Fruit fly (Drosophila melanogaster) whole organism, embryonic: Measurements from ENCODE around the gene janB.
A peak's percentile ranks its signal among the peaks of the same experiment; 100 is the strongest.

Experiments used
- Atf-2 ChIP-seq: fragments of 200-800 bp; sonication (Bioruptor generic); optimal IDR thresholded peaks from 2 replicates; lab custom pipeline; 2016; ENCODE audit warnings: missing biosample characterization, missing genetic modification characterization
- BEAF-32 ChIP-seq: fragments of 200-800 bp; sonication (Bioruptor generic); optimal IDR thresholded peaks from 3 replicates; lab custom pipeline; 2017; ENCODE audit warnings: missing biosample characterization, missing genetic modification characterization, mild to moderate bottlenecking, moderate library complexity, missing genetic modification reagents
- CG1024 ChIP-seq: fragments of 200-800 bp; sonication (Bioruptor generic); IDR thresholded peaks from 2 replicates; pipeline ENCODE4 v1.3.6; 2022; ENCODE audit warnings: missing biosample characterization, missing genetic modification characterization
- CG10543 ChIP-seq: fragments of 200-800 bp; sonication (Bioruptor generic); optimal IDR thresholded peaks from 3 replicates; lab custom pipeline; 2017; ENCODE audit warnings: missing biosample characterization, mild to moderate bottlenecking, missing genetic modification characterization, moderate library complexity
- CG11085 ChIP-seq: fragments of 200-800 bp; sonication (Bioruptor generic); IDR thresholded peaks from 2 replicates; pipeline ENCODE4 v1.3.6; 2022; ENCODE audit warnings: missing biosample characterization, missing genetic modification characterization
- CG11695 ChIP-seq: fragments of 200-800 bp; sonication (Bioruptor generic); IDR thresholded peaks from 3 replicates; pipeline ENCODE4 v1.3.6; 2022; ENCODE audit warnings: missing biosample characterization, missing genetic modification characterization
- CG14710 ChIP-seq: fragments of 200-800 bp; sonication (Bioruptor generic); optimal IDR thresholded peaks from 3 replicates; lab custom pipeline; 2019; ENCODE audit warnings: missing biosample characterization, mild to moderate bottlenecking, missing genetic modification characterization, moderate library complexity
- CG15696 ChIP-seq: fragments of 200-800 bp; sonication (Bioruptor generic); optimal IDR thresholded peaks from 2 replicates; lab custom pipeline; 2019; ENCODE audit warnings: missing biosample characterization, mild to moderate bottlenecking, missing genetic modification characterization, moderate library complexity
- CG16863 ChIP-seq: fragments of 200-800 bp; sonication (Bioruptor generic); optimal IDR thresholded peaks from 3 replicates; lab custom pipeline; 2016; ENCODE audit warnings: missing biosample characterization, missing genetic modification characterization
- CG17612 ChIP-seq: fragments of 200-800 bp; sonication (Bioruptor generic); IDR thresholded peaks from 2 replicates; pipeline ENCODE4 v1.3.6; 2022; ENCODE audit warnings: missing biosample characterization, missing genetic modification characterization
- CG2678 ChIP-seq: fragments of 200-800 bp; sonication (Bioruptor generic); optimal IDR thresholded peaks from 3 replicates; lab custom pipeline; 2019; ENCODE audit warnings: missing biosample characterization, mild to moderate bottlenecking, missing genetic modification characterization, moderate library complexity
- CG2875 ChIP-seq: fragments of 200-800 bp; sonication (Bioruptor generic); optimal IDR thresholded peaks from 2 replicates; lab custom pipeline; 2017; ENCODE audit warnings: missing biosample characterization, mild to moderate bottlenecking, missing genetic modification characterization, missing genetic modification reagents
- CG3281 ChIP-seq: fragments of 200-800 bp; sonication (Bioruptor generic); optimal IDR thresholded peaks from 3 replicates; lab custom pipeline; 2017; ENCODE audit warnings: missing biosample characterization, mild to moderate bottlenecking, missing genetic modification characterization
- CG3726 ChIP-seq: fragments of 200-800 bp; sonication (Bioruptor generic); IDR thresholded peaks from 3 replicates; pipeline ENCODE4, ENCODE4 v1.3.6; 2022; ENCODE audit warnings: missing biosample characterization, missing genetic modification characterization
- CG3847 ChIP-seq: fragments of 200-800 bp; sonication (Bioruptor generic); IDR thresholded peaks from 2 replicates; pipeline ENCODE4 v1.3.6; 2022; ENCODE audit warnings: missing biosample characterization, missing genetic modification characterization
- CG4360 ChIP-seq: fragments of 200-800 bp; sonication (Bioruptor generic); IDR thresholded peaks from 2 replicates; pipeline ENCODE4 v1.3.6; 2022; ENCODE audit warnings: missing biosample characterization, missing genetic modification characterization
- CG6813 ChIP-seq: fragments of 200-800 bp; sonication (Bioruptor generic); optimal IDR thresholded peaks from 2 replicates; lab custom pipeline; 2017; ENCODE audit warnings: missing biosample characterization, missing genetic modification characterization, mild to moderate bottlenecking, moderate library complexity, missing genetic modification reagents
- CG8388 ChIP-seq: fragments of 200-800 bp; sonication (Bioruptor generic); optimal IDR thresholded peaks from 2 replicates; lab custom pipeline; 2019; ENCODE audit warnings: missing biosample characterization, mild to moderate bottlenecking, missing genetic modification characterization, moderate library complexity
- CHES-1-like ChIP-seq: fragments of 200-800 bp; sonication (Bioruptor generic); optimal IDR thresholded peaks from 2 replicates; lab custom pipeline; 2016; ENCODE audit warnings: missing biosample characterization, missing genetic modification characterization
- CkIIα-i1 ChIP-seq: fragments of 200-800 bp; sonication (Bioruptor generic); IDR thresholded peaks from 2 replicates; pipeline ENCODE4 v1.3.6; 2022; ENCODE audit warnings: missing biosample characterization, missing genetic modification characterization
- D19A ChIP-seq: fragments of 200-800 bp; optimal IDR thresholded peaks from 3 replicates; lab custom pipeline; 2019; ENCODE audit warnings: missing biosample characterization, mild to moderate bottlenecking, missing genetic modification characterization, moderate library complexity
- Dbx ChIP-seq: fragments of 200-800 bp; sonication (Bioruptor generic); IDR thresholded peaks from 3 replicates; pipeline ENCODE4 v1.3.6; 2022; ENCODE audit warnings: missing biosample characterization, missing genetic modification characterization
- Dref ChIP-seq: fragments of 200-800 bp; sonication (Bioruptor generic); IDR thresholded peaks from 2 replicates; pipeline ENCODE4 v1.3.6; 2022; ENCODE audit warnings: missing biosample characterization, missing genetic modification characterization
- Ets97D ChIP-seq: fragments of 200-800 bp; sonication (Bioruptor generic); optimal IDR thresholded peaks from 3 replicates; lab custom pipeline; 2016; ENCODE audit warnings: missing biosample characterization, missing genetic modification characterization
- HLH4C ChIP-seq: fragments of 200-800 bp; sonication (Bioruptor generic); IDR thresholded peaks from 3 replicates; pipeline ENCODE4 v1.3.6; 2022; ENCODE audit warnings: missing biosample characterization, missing genetic modification characterization; ENCODE audit not compliant: partially characterized antibody
- HmgZ ChIP-seq: fragments of 200-800 bp; sonication (Bioruptor generic); optimal IDR thresholded peaks from 2 replicates; lab custom pipeline; 2018; ENCODE audit warnings: missing biosample characterization, mild to moderate bottlenecking, missing genetic modification characterization
- Hr3 ChIP-seq: fragments of 200-800 bp; sonication (Bioruptor generic); optimal IDR thresholded peaks from 3 replicates; lab custom pipeline; 2016; ENCODE audit warnings: missing biosample characterization, missing genetic modification characterization
- MBD-R2 ChIP-seq: fragments of 200-800 bp; sonication (Bioruptor generic); IDR thresholded peaks from 2 replicates; pipeline ENCODE4 v1.3.6; 2022; ENCODE audit warnings: missing biosample characterization, missing genetic modification characterization
- NC2α ChIP-seq: fragments of 200-800 bp; sonication (Bioruptor generic); optimal IDR thresholded peaks from 2 replicates; lab custom pipeline; 2016; ENCODE audit warnings: missing biosample characterization, missing genetic modification characterization
- NC2β ChIP-seq: fragments of 200-800 bp; sonication (Bioruptor generic); optimal IDR thresholded peaks from 2 replicates; lab custom pipeline; 2016; ENCODE audit warnings: missing biosample characterization, missing genetic modification characterization
- Nf-YA ChIP-seq: fragments of 200-800 bp; sonication (Bioruptor generic); IDR thresholded peaks from 2 replicates; pipeline ENCODE4 v1.3.6; 2022; ENCODE audit warnings: missing biosample characterization, missing genetic modification characterization
- Ravus ChIP-seq: fragments of 200-800 bp; sonication (Bioruptor generic); IDR thresholded peaks from 2 replicates; pipeline ENCODE4 v1.3.6; 2022; ENCODE audit warnings: missing biosample characterization, missing genetic modification characterization
- Sin3A ChIP-seq: fragments of >200 bp; optimal IDR thresholded peaks from 2 replicates; lab custom pipeline; 2018
- Vsx1 ChIP-seq: fragments of 200-800 bp; sonication (Bioruptor generic); optimal IDR thresholded peaks from 2 replicates; lab custom pipeline; 2017; ENCODE audit warnings: missing biosample characterization, mild to moderate bottlenecking, missing genetic modification characterization, missing genetic modification reagents
- bigmax ChIP-seq: fragments of 200-800 bp; sonication (Bioruptor generic); optimal IDR thresholded peaks from 2 replicates; lab custom pipeline; 2018; ENCODE audit warnings: missing biosample characterization, mild to moderate bottlenecking, missing genetic modification characterization
- cato ChIP-seq: fragments of 200-800 bp; sonication (Bioruptor generic); optimal IDR thresholded peaks from 2 replicates; lab custom pipeline; 2016; ENCODE audit warnings: missing biosample characterization, missing genetic modification characterization, borderline replicate concordance
- chif ChIP-seq, 2 experiments: fragments of 200-800 bp; sonication (Bioruptor generic); optimal IDR thresholded peaks; 3 replicates each; lab custom pipeline; 2016; ENCODE audit warnings: missing biosample characterization in 2 of 2, missing genetic modification characterization in 2 of 2
- ci ChIP-seq: fragments of 200-800 bp; sonication (Bioruptor generic); IDR thresholded peaks from 3 replicates; pipeline ENCODE4 v1.3.6; 2022; ENCODE audit warnings: missing biosample characterization, missing genetic modification characterization
- danr ChIP-seq: fragments of 200-800 bp; sonication (Bioruptor generic); IDR thresholded peaks from 2 replicates; pipeline ENCODE4 v1.3.6; 2022; ENCODE audit warnings: missing biosample characterization, missing genetic modification characterization
- dysf ChIP-seq: fragments of 200-800 bp; sonication (Bioruptor generic); IDR thresholded peaks from 3 replicates; pipeline ENCODE4 v1.3.6; 2022; ENCODE audit warnings: missing biosample characterization, missing genetic modification characterization
- eyg ChIP-seq: fragments of 200-800 bp; sonication (Bioruptor generic); optimal IDR thresholded peaks from 3 replicates; lab custom pipeline; 2016; ENCODE audit warnings: missing biosample characterization, missing genetic modification characterization
- inv ChIP-seq: fragments of 200-800 bp; sonication (Bioruptor generic); IDR thresholded peaks from 2 replicates; pipeline ENCODE4 v1.3.6; 2022; ENCODE audit warnings: missing biosample characterization, missing genetic modification characterization; ENCODE audit not compliant: partially characterized antibody
- p53 ChIP-seq: fragments of 200-800 bp; sonication (Bioruptor generic); optimal IDR thresholded peaks from 2 replicates; lab custom pipeline; 2016; ENCODE audit warnings: missing biosample characterization, missing genetic modification characterization
- pnt ChIP-seq: fragments of 200-800 bp; sonication (Bioruptor generic); optimal IDR thresholded peaks from 3 replicates; lab custom pipeline; 2016; ENCODE audit warnings: missing biosample characterization, missing genetic modification characterization
- seq ChIP-seq: fragments of 200-800 bp; sonication (Bioruptor generic); IDR thresholded peaks from 2 replicates; pipeline ENCODE4 v1.3.6; 2022; ENCODE audit warnings: missing biosample characterization, missing genetic modification characterization
- slp2 ChIP-seq: fragments of 200-800 bp; sonication (Bioruptor generic); optimal IDR thresholded peaks from 2 replicates; lab custom pipeline; 2016; ENCODE audit warnings: missing biosample characterization, missing genetic modification characterization
- sna ChIP-seq: fragments of 200-800 bp; sonication (Bioruptor generic); IDR thresholded peaks from 2 replicates; pipeline ENCODE4 v1.3.6; 2022; ENCODE audit warnings: missing biosample characterization, missing genetic modification characterization; ENCODE audit not compliant: partially characterized antibody
- ssp ChIP-seq: fragments of 200-800 bp; sonication (Bioruptor generic); IDR thresholded peaks from 2 replicates; pipeline ENCODE4 v1.3.6; 2022; ENCODE audit warnings: missing biosample characterization, missing genetic modification characterization
- tup ChIP-seq: fragments of 200-800 bp; sonication (Bioruptor generic); optimal IDR thresholded peaks from 2 replicates; lab custom pipeline; 2016; ENCODE audit warnings: missing biosample characterization, mild to moderate bottlenecking, missing genetic modification characterization, moderate library complexity
- vfl ChIP-seq: fragments of 200-800 bp; sonication (Bioruptor generic); optimal IDR thresholded peaks from 2 replicates; lab custom pipeline; 2016; ENCODE audit warnings: missing biosample characterization, missing genetic modification characterization
- vnd ChIP-seq: fragments of 200-800 bp; sonication (Bioruptor generic); IDR thresholded peaks from 3 replicates; pipeline ENCODE4 v1.3.6; 2022; ENCODE audit warnings: missing biosample characterization, missing genetic modification characterization; ENCODE audit not compliant: partially characterized antibody
- vvl ChIP-seq: fragments of 200-800 bp; sonication (Bioruptor generic); IDR thresholded peaks from 2 replicates; pipeline ENCODE4 v1.3.6; 2022; ENCODE audit warnings: missing biosample characterization, missing genetic modification characterization
- wor ChIP-seq: fragments of 200-800 bp; sonication (Bioruptor generic); IDR thresholded peaks from 2 replicates; pipeline ENCODE4 v1.3.6; 2022; ENCODE audit warnings: missing biosample characterization, missing genetic modification characterization

The janB gene

dm6 chr3R:30036609-30037008 is 1.9 kb downstream of the janB start, which contains the start of gene ZIPIC (continued):
- no peak for TF ChIP-seq D19A
- TF ChIP-seq cato, result no peak
- TF ChIP-seq CG15696 (tag; lab: Kevin White, UChicago), result no peak
- no peak for TF ChIP-seq Vsx1 (GFP tag; lab: Kevin White, UChicago)
- no peak for TF ChIP-seq vvl (GFP tag; lab: Robert Waterston, UW)
- no peak for TF ChIP-seq CG10543
- peak; percentile 49 for TF ChIP-seq BEAF-32 (GFP tag; lab: Kevin White, UChicago)
- no peak for TF ChIP-seq eyg (GFP tag; lab: Kevin White, UChicago)
- no peak for TF ChIP-seq chif (GFP tag; optimal IDR thresholded peaks at IDR 0.05; lab: Kevin White, UChicago)
- TF ChIP-seq wor (GFP tag; lab: Robert Waterston, UW), result no peak
- no peak for TF ChIP-seq CG11085 (GFP tag; lab: Robert Waterston, UW)
- TF ChIP-seq ci, result 0 out of 3 replicates have a peak, but pooled peaks have one; percentile 6
- TF ChIP-seq CkIIα-i1 (GFP tag; lab: Robert Waterston, UW), result no peak
- peak; percentile 8 for TF ChIP-seq Ets97D (GFP tag; lab: Kevin White, UChicago)
- TF ChIP-seq dysf (GFP tag; lab: Robert Waterston, UW), result no peak
- no peak for TF ChIP-seq Ravus
- TF ChIP-seq Atf-2, result no peak
- TF ChIP-seq HmgZ, result peak; percentile 18
- no peak for TF ChIP-seq CG2678 (tag; lab: Kevin White, UChicago)
- 0 out of 2 replicates have a peak, but pooled peaks have one; percentile 20 for TF ChIP-seq CG3847 (GFP tag; lab: Robert Waterston, UW)
- peak; percentile 27 for TF ChIP-seq inv (GFP tag; lab: Robert Waterston, UW)
- TF ChIP-seq slp2 (GFP tag; lab: Kevin White, UChicago), result no peak
- no peak for TF ChIP-seq Hr3
- no peak for TF ChIP-seq CG11695
- TF ChIP-seq CG16863 (GFP tag; lab: Kevin White, UChicago), result no peak
- no peak for TF ChIP-seq CHES-1-like
- no peak for TF ChIP-seq NC2β (GFP tag; lab: Kevin White, UChicago)
- no peak for TF ChIP-seq Dbx (GFP tag; lab: Robert Waterston, UW)
- TF ChIP-seq seq (GFP tag; lab: Robert Waterston, UW), result no peak
- no peak for TF ChIP-seq CG2875 (GFP tag; lab: Kevin White, UChicago)
- TF ChIP-seq ssp, result no peak
- peak; percentile 56 for TF ChIP-seq Sin3A (lab: Kevin White, UChicago)
- TF ChIP-seq p53, result no peak
- peak; percentile 61; the same call in 1 of the 2 replicates for TF ChIP-seq sna (GFP tag; lab: Robert Waterston, UW)
- no peak for TF ChIP-seq vfl (GFP tag; lab: Kevin White, UChicago)
- no peak for TF ChIP-seq tup (GFP tag; lab: Kevin White, UChicago)
- no peak for TF ChIP-seq CG6813 (GFP tag; lab: Kevin White, UChicago)
- peak; percentile 74 for TF ChIP-seq HLH4C (GFP tag; lab: Robert Waterston, UW)
- no peak for TF ChIP-seq NC2α (GFP tag; lab: Kevin White, UChicago)
- no peak for TF ChIP-seq pnt (GFP tag; lab: Kevin White, UChicago)
- TF ChIP-seq danr (GFP tag; lab: Robert Waterston, UW), result no peak
- no peak for TF ChIP-seq Nf-YA (GFP tag; lab: Robert Waterston, UW)
- peak; percentile 94 for TF ChIP-seq MBD-R2 (GFP tag; lab: Robert Waterston, UW)
- TF ChIP-seq bigmax, result peak; percentile 30
- TF ChIP-seq vnd (GFP tag; lab: Robert Waterston, UW), result no peak
- TF ChIP-seq CG14710 (tag; lab: Kevin White, UChicago), result no peak
- TF ChIP-seq CG3726 (GFP tag; lab: Robert Waterston, UW), result no peak
- TF ChIP-seq CG8388, result no peak
- TF ChIP-seq Dref, result peak; percentile 80
- no peak for TF ChIP-seq CG1024 (GFP tag; lab: Robert Waterston, UW)
- no peak for TF ChIP-seq CG3281
- TF ChIP-seq CG17612 (GFP tag; lab: Robert Waterston, UW), result no peak
- TF ChIP-seq CG4360 (GFP tag; lab: Robert Waterston, UW), result no peak
